Worm (Caenorhabditis elegans): ENCODE measurements around the gene Y69E1A.8.

- TF ChIP-seq snpc-4 (tag; optimal IDR thresholded peaks at IDR 0.05) (no peak), lsy-2 (tag; optimal IDR thresholded peaks at IDR 0.05) (no peak), nhr-25 (tag; optimal IDR thresholded peaks at IDR 0.05) (no peak), nhr-12 (tag; optimal IDR thresholded peaks at IDR 0.05) (no peak), ztf-11 (tag; optimal IDR thresholded peaks at IDR 0.05) (no peak), peb-1 (tag; optimal IDR thresholded peaks at IDR 0.05) (no peak)
Observed at ce11 chrIV:11008996-11009395, 42.6 kb downstream of the Y69E1A.8 start, which contains the start of gene F13H10.6.

Data from whole organism, L2 larva.